Worm (Caenorhabditis elegans) whole organism, mixed stage, embryonic: Measurements from ENCODE around the gene F44E5.17.

Experiments used
- M03D4.4 ChIP-seq: sonication (generic microtip); optimal IDR thresholded peaks from 2 replicates; lab custom pipeline; 2017; ENCODE audit warnings: mild to moderate bottlenecking, missing genetic modification characterization, missing compliant biosample characterization
- bed-3 ChIP-seq: fragments of 200-800 bp; sonication (Bioruptor generic); optimal IDR thresholded peaks from 3 replicates; lab custom pipeline; 2018; ENCODE audit warnings: mild to moderate bottlenecking, missing genetic modification characterization, moderate library complexity, missing compliant biosample characterization
- blmp-1 ChIP-seq: fragments of 150-350 bp; optimal IDR thresholded peaks from 2 replicates; lab custom pipeline; 2014; ENCODE audit warnings: missing biosample characterization, missing genetic modification characterization
- ceh-39 ChIP-seq: fragments of 150-350 bp; optimal IDR thresholded peaks from 2 replicates; lab custom pipeline; 2014; ENCODE audit warnings: missing biosample characterization, missing genetic modification characterization
- ceh-43 ChIP-seq: fragments of 200-800 bp; sonication (Bioruptor generic); optimal IDR thresholded peaks from 2 replicates; lab custom pipeline; 2018; ENCODE audit warnings: mild to moderate bottlenecking, missing genetic modification characterization, moderate library complexity, missing compliant biosample characterization
- ceh-83 ChIP-seq: fragments of 200-800 bp; sonication (Bioruptor generic); optimal IDR thresholded peaks from 2 replicates; lab custom pipeline; 2018; ENCODE audit warnings: mild to moderate bottlenecking, missing genetic modification characterization, missing compliant biosample characterization
- cnd-1 ChIP-seq: fragments of 200-800 bp; sonication (Bioruptor generic); optimal IDR thresholded peaks from 2 replicates; lab custom pipeline; 2018; ENCODE audit warnings: mild to moderate bottlenecking, missing genetic modification characterization, missing compliant biosample characterization
- drap-1 ChIP-seq: fragments of 200-800 bp; sonication (Bioruptor generic); optimal IDR thresholded peaks from 3 replicates; lab custom pipeline; 2018; ENCODE audit warnings: mild to moderate bottlenecking, missing genetic modification characterization, missing compliant biosample characterization
- elt-1 ChIP-seq: sonication (generic microtip); optimal IDR thresholded peaks from 2 replicates; lab custom pipeline; 2017; ENCODE audit warnings: missing genetic modification characterization, mild to moderate bottlenecking, missing compliant biosample characterization, antibody characterized with exemption, moderate library complexity, borderline replicate concordance; ENCODE audit not compliant: insufficient read depth
- elt-3 ChIP-seq: fragments of 150-350 bp; optimal IDR thresholded peaks from 2 replicates; lab custom pipeline; 2014; ENCODE audit warnings: missing biosample characterization, missing genetic modification characterization
- flh-1 ChIP-seq: fragments of 200-800 bp; sonication (Bioruptor generic); optimal IDR thresholded peaks from 2 replicates; lab custom pipeline; 2018; ENCODE audit warnings: mild to moderate bottlenecking, missing genetic modification characterization, moderate library complexity, missing compliant biosample characterization
- ham-2 ChIP-seq: fragments of 200-800 bp; sonication (Bioruptor generic); optimal IDR thresholded peaks from 2 replicates; lab custom pipeline; 2018; ENCODE audit warnings: mild to moderate bottlenecking, missing genetic modification characterization, missing compliant biosample characterization
- hlh-1 ChIP-seq: fragments of 150-350 bp; optimal IDR thresholded peaks from 2 replicates; lab custom pipeline; 2014; ENCODE audit warnings: missing biosample characterization, missing genetic modification reagents, missing genetic modification characterization
- lin-13 ChIP-seq: fragments of 150-350 bp; optimal IDR thresholded peaks from 2 replicates; lab custom pipeline; 2014; ENCODE audit warnings: missing biosample characterization, missing genetic modification characterization
- lsy-2 ChIP-seq: fragments of 150-350 bp; optimal IDR thresholded peaks from 2 replicates; lab custom pipeline; 2014; ENCODE audit warnings: missing biosample characterization, missing genetic modification characterization
- mab-5 ChIP-seq: fragments of 150-350 bp; optimal IDR thresholded peaks from 2 replicates; lab custom pipeline; 2014; ENCODE audit warnings: missing biosample characterization, missing genetic modification characterization
- mep-1 ChIP-seq: fragments of 150-350 bp; optimal IDR thresholded peaks from 2 replicates; lab custom pipeline; 2017; ENCODE audit warnings: missing biosample characterization, missing genetic modification reagents, missing genetic modification characterization, inconsistent platforms
- mls-2 ChIP-seq: sonication (generic microtip); optimal IDR thresholded peaks from 2 replicates; lab custom pipeline; 2016; ENCODE audit warnings: mild to moderate bottlenecking, missing genetic modification characterization, moderate library complexity, missing compliant biosample characterization
- nhr-2 ChIP-seq: fragments of 150-350 bp; optimal IDR thresholded peaks from 2 replicates; lab custom pipeline; 2014; ENCODE audit warnings: missing biosample characterization, missing genetic modification characterization
- nhr-237 ChIP-seq: fragments of 150-350 bp; optimal IDR thresholded peaks from 2 replicates; lab custom pipeline; 2014; ENCODE audit warnings: missing biosample characterization, missing genetic modification characterization
- nhr-28 ChIP-seq: fragments of 150-350 bp; optimal IDR thresholded peaks from 2 replicates; lab custom pipeline; 2014; ENCODE audit warnings: missing biosample characterization, missing genetic modification characterization
- nhr-76 ChIP-seq: sonication (generic microtip); optimal IDR thresholded peaks from 2 replicates; lab custom pipeline; 2017; ENCODE audit warnings: missing biosample characterization, missing genetic modification characterization
- pha-4 ChIP-seq: fragments of 150-350 bp; optimal IDR thresholded peaks from 2 replicates; lab custom pipeline; 2018; ENCODE audit warnings: missing biosample characterization, missing genetic modification reagents, missing genetic modification characterization
- sem-2 ChIP-seq: fragments of 200-800 bp; sonication (Bioruptor generic); optimal IDR thresholded peaks from 2 replicates; lab custom pipeline; 2018; ENCODE audit warnings: mild to moderate bottlenecking, missing genetic modification characterization, missing compliant biosample characterization
- sptf-1 ChIP-seq: sonication (generic microtip); optimal IDR thresholded peaks from 2 replicates; lab custom pipeline; 2017; ENCODE audit warnings: mild to moderate bottlenecking, missing genetic modification characterization, moderate library complexity, missing compliant biosample characterization
- tbx-8 ChIP-seq: fragments of 200-800 bp; sonication (Bioruptor generic); optimal IDR thresholded peaks from 2 replicates; lab custom pipeline; 2018; ENCODE audit warnings: mild to moderate bottlenecking, missing genetic modification characterization, moderate library complexity, missing compliant biosample characterization
- unc-120 ChIP-seq: sonication (generic microtip); optimal IDR thresholded peaks from 2 replicates; lab custom pipeline; 2017; ENCODE audit warnings: missing genetic modification characterization, missing compliant biosample characterization; ENCODE audit not compliant: poor library complexity, severe bottlenecking
- unc-39 ChIP-seq: fragments of 150-350 bp; optimal IDR thresholded peaks from 2 replicates; lab custom pipeline; 2014; ENCODE audit warnings: missing biosample characterization, missing genetic modification characterization
- unc-62 ChIP-seq: fragments of 150-350 bp; optimal IDR thresholded peaks from 2 replicates; lab custom pipeline; 2014; ENCODE audit warnings: missing biosample characterization, missing genetic modification reagents, missing genetic modification characterization

The F44E5.17 gene

ce11 chrII:11710771-11711170 is 37.6 kb downstream of the F44E5.17 start:
- no peak for TF ChIP-seq sptf-1 (tag; lab: Kevin White, UChicago)
- peak; percentile 52 for TF ChIP-seq blmp-1 (tag; lab: Kevin White, UChicago)
- no peak for TF ChIP-seq nhr-2 (tag; lab: Kevin White, UChicago)

- TF ChIP-seq bed-3 (GFP tag; lab: Kevin White, UChicago): no peak
- TF ChIP-seq mab-5 (tag; lab: Kevin White, UChicago): no peak
- TF ChIP-seq blmp-1 (tag; lab: Kevin White, UChicago): no peak
- no peak for TF ChIP-seq nhr-76 (tag; lab: Kevin White, UChicago)
- TF ChIP-seq elt-3 (tag; lab: Kevin White, UChicago): no peak
- TF ChIP-seq sptf-1 (tag; lab: Kevin White, UChicago): no peak
- TF ChIP-seq unc-62 (GFP tag; lab: Kevin White, UChicago): no peak
- TF ChIP-seq unc-39 (tag; lab: Kevin White, UChicago): no peak
- TF ChIP-seq sem-2: no peak
- no peak for TF ChIP-seq mep-1
- TF ChIP-seq cnd-1 (tag; lab: Kevin White, UChicago): no peak
- TF ChIP-seq tbx-8 (GFP tag; lab: Kevin White, UChicago): no peak
- no peak for TF ChIP-seq drap-1 (GFP tag; lab: Kevin White, UChicago)
These were observed 38.9 kb downstream of the F44E5.17 start, which contains the start of gene fcmt-1 for ce11 chrII:11709464-11709863. fcmt-1 (minus strand) TSS chrII:11709564.

ce11 chrII:11705787-11706186 is 42.6 kb downstream of the F44E5.17 start, which contains the start of gene VF13D12L.3:
VF13D12L.3 (plus strand) TSS chrII:11706009.
- TF ChIP-seq elt-1 (tag; lab: Kevin White, UChicago): no peak

ce11 chrII:11700635-11701034 is 47.8 kb downstream of the F44E5.17 start:
- TF ChIP-seq hlh-1 (tag; lab: Kevin White, UChicago) (no peak), flh-1 (GFP tag; lab: Kevin White, UChicago) (no peak), unc-120 (tag; lab: Kevin White, UChicago) (no peak), nhr-76 (tag; lab: Kevin White, UChicago) (no peak), pha-4 (no peak), nhr-28 (tag; lab: Kevin White, UChicago) (no peak), sptf-1 (tag; lab: Kevin White, UChicago) (no peak), bed-3 (GFP tag; lab: Kevin White, UChicago) (no peak), lsy-2 (tag; lab: Kevin White, UChicago) (no peak), nhr-2 (tag; lab: Kevin White, UChicago) (no peak), lin-13 (tag; lab: Kevin White, UChicago) (no peak), ceh-39 (tag; lab: Kevin White, UChicago) (no peak), sem-2 (no peak), mls-2 (no peak), elt-3 (tag; lab: Kevin White, UChicago) (no peak), cnd-1 (tag; lab: Kevin White, UChicago) (no peak), mab-5 (tag; lab: Kevin White, UChicago) (no peak), ceh-83 (GFP tag; lab: Kevin White, UChicago) (no peak), tbx-8 (GFP tag; lab: Kevin White, UChicago) (no peak)
- TF ChIP-seq, all 35 proteins: peak for 0

- TF ChIP-seq ceh-83 (GFP tag; lab: Kevin White, UChicago) (no peak), lsy-2 (tag; lab: Kevin White, UChicago) (no peak), sem-2 (no peak), unc-120 (tag; lab: Kevin White, UChicago) (no peak), ceh-39 (tag; lab: Kevin White, UChicago) (no peak), mls-2 (no peak), hlh-1 (tag; lab: Kevin White, UChicago) (no peak), ceh-43 (GFP tag; lab: Kevin White, UChicago) (no peak), elt-1 (tag; lab: Kevin White, UChicago) (no peak), ham-2 (GFP tag; lab: Kevin White, UChicago) (no peak), M03D4.4 (tag; lab: Kevin White, UChicago) (no peak), lin-13 (tag; lab: Kevin White, UChicago) (no peak), nhr-237 (tag; lab: Kevin White, UChicago) (no peak), mep-1 (no peak)
These were observed 48.2 kb downstream of the F44E5.17 start, which contains the start of gene inos-1 for ce11 chrII:11700200-11700599. inos-1 (minus strand) TSS chrII:11700300.
